Worm (Caenorhabditis elegans) whole organism, L4 larva: ENCODE data around the gene ugt-11.

ENCODE experiments used
- F10B5.3 ChIP-seq: sonication (generic microtip); optimal IDR thresholded peaks from 2 replicates; lab custom pipeline; 2016; ENCODE audit warnings: mild to moderate bottlenecking, missing genetic modification characterization, missing compliant biosample characterization
- Y75B8A.6 ChIP-seq: fragments of 200-800 bp; sonication (Bioruptor generic); IDR thresholded peaks from 2 replicates; pipeline ENCODE4 v1.3.6; 2022; ENCODE audit warnings: missing genetic modification reagents, missing genetic modification characterization, missing compliant biosample characterization
- ama-1 ChIP-seq: fragments of 150-350 bp; optimal IDR thresholded peaks from 2 replicates; lab custom pipeline; 2014; ENCODE audit warnings: inconsistent platforms, mixed read lengths
- ceh-32 ChIP-seq: sonication (generic microtip); optimal IDR thresholded peaks from 2 replicates; lab custom pipeline; 2016; ENCODE audit warnings: mild to moderate bottlenecking, missing genetic modification characterization, missing compliant biosample characterization; ENCODE audit not compliant: poor library complexity
- ceh-44 ChIP-seq: fragments of 200-800 bp; sonication (Bioruptor generic); IDR thresholded peaks from 2 replicates; pipeline ENCODE4 v1.3.6; 2022; ENCODE audit warnings: missing genetic modification reagents, missing genetic modification characterization, missing compliant biosample characterization
- fos-1 ChIP-seq: fragments of 150-350 bp; optimal IDR thresholded peaks from 2 replicates; lab custom pipeline; 2014; ENCODE audit warnings: missing biosample characterization, missing genetic modification characterization
- hlh-30 ChIP-seq: sonication (generic microtip); optimal IDR thresholded peaks from 2 replicates; lab custom pipeline; 2017; ENCODE audit warnings: antibody characterized with exemption, mild to moderate bottlenecking, missing genetic modification characterization, missing compliant biosample characterization; ENCODE audit not compliant: insufficient read depth
- mep-1 ChIP-seq: fragments of 150-350 bp; sonication (generic microtip); optimal IDR thresholded peaks from 3 replicates; lab custom pipeline; 2014; ENCODE audit warnings: missing biosample characterization, missing genetic modification characterization
- pqm-1 ChIP-seq: sonication (generic microtip); optimal IDR thresholded peaks from 2 replicates; lab custom pipeline; 2017; ENCODE audit warnings: missing biosample characterization, missing genetic modification characterization
- skn-1 ChIP-seq: fragments of 150-350 bp; optimal IDR thresholded peaks from 2 replicates; lab custom pipeline; 2014; ENCODE audit warnings: missing biosample characterization, missing genetic modification characterization
- snpc-1.2 ChIP-seq: fragments of 200-800 bp; sonication (Bioruptor generic); IDR thresholded peaks from 2 replicates; pipeline ENCODE4 v1.3.6; 2022; ENCODE audit warnings: missing genetic modification reagents, missing genetic modification characterization, missing compliant biosample characterization
- snpc-4 ChIP-seq: fragments of 150-350 bp; optimal IDR thresholded peaks from 2 replicates; lab custom pipeline; 2014; ENCODE audit warnings: missing biosample characterization, missing genetic modification characterization
- spr-1 ChIP-seq: sonication (generic microtip); optimal IDR thresholded peaks from 2 replicates; lab custom pipeline; 2016; ENCODE audit warnings: mild to moderate bottlenecking, missing genetic modification characterization, missing compliant biosample characterization

DNA sequence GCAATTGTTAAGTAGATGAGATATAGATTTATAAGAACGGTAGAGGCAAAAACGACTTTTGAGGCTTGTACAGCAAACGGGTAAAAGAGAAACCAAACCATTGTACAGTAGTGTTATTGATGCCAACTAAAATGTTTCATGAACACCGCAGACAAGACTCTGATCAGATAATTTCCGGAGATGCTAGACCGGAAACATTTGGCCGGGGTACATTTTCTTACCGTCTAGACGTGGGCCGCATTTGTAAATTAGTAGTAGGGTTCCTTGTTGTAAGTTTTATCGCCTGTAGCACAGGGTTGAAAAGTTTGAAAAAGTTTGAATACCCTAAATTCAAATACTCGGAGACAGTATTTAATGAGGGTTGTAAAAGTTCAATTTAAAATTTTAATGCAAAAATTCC lies 13.5 kb downstream of the ugt-11 start, which contains the start of gene str-32:
- TF ChIP-seq fos-1 (tag; lab: Kevin White, UChicago), result no peak
- TF ChIP-seq ceh-32, result no peak
- no peak for TF ChIP-seq pqm-1 (tag; lab: Kevin White, UChicago)
- no peak for TF ChIP-seq snpc-4 (tag; lab: Kevin White, UChicago)
- TF ChIP-seq ceh-44 (GFP tag; lab: Robert Waterston, UW), result no peak
- TF ChIP-seq snpc-1.2 (GFP tag; lab: Robert Waterston, UW), result no peak
- no peak for TF ChIP-seq hlh-30 (tag; lab: Kevin White, UChicago)
- TF ChIP-seq Y75B8A.6 (GFP tag; lab: Robert Waterston, UW), result no peak
- TF ChIP-seq F10B5.3 (tag; lab: Kevin White, UChicago), result no peak
- no peak for TF ChIP-seq skn-1
- no peak for TF ChIP-seq mep-1
- no peak for TF ChIP-seq spr-1 (tag; lab: Kevin White, UChicago)
- TF ChIP-seq ama-1, result no peak
